Worm (Caenorhabditis elegans) whole organism, late embryonic: ENCODE data around the gene oatr-1.

Source experiments
- C08G9.2 ChIP-seq: sonication (generic microtip); optimal IDR thresholded peaks from 2 replicates; lab custom pipeline; 2016; ENCODE audit warnings: mild to moderate bottlenecking, missing genetic modification characterization, moderate library complexity, missing compliant biosample characterization
- F13H6.1 ChIP-seq: sonication (generic microtip); optimal IDR thresholded peaks from 2 replicates; lab custom pipeline; 2016; ENCODE audit warnings: missing genetic modification characterization, missing compliant biosample characterization
- K02D7.2 ChIP-seq: sonication (generic microtip); optimal IDR thresholded peaks from 2 replicates; lab custom pipeline; 2017; ENCODE audit warnings: mild to moderate bottlenecking, missing genetic modification characterization, missing compliant biosample characterization
- Y22D7AL.16 ChIP-seq: sonication (generic microtip); optimal IDR thresholded peaks from 2 replicates; lab custom pipeline; 2016; ENCODE audit warnings: missing genetic modification characterization, missing compliant biosample characterization
- ahr-1 ChIP-seq: sonication (generic microtip); optimal IDR thresholded peaks from 2 replicates; lab custom pipeline; 2016; ENCODE audit warnings: missing genetic modification characterization, missing compliant biosample characterization
- ceh-14 ChIP-seq: sonication (generic microtip); optimal IDR thresholded peaks from 2 replicates; lab custom pipeline; 2016; ENCODE audit warnings: missing genotype, missing genetic modification characterization, missing compliant biosample characterization
- ceh-18 ChIP-seq: sonication (generic microtip); optimal IDR thresholded peaks from 2 replicates; lab custom pipeline; 2016; ENCODE audit warnings: missing genetic modification characterization, missing compliant biosample characterization
- ceh-2 ChIP-seq: sonication (generic microtip); optimal IDR thresholded peaks from 2 replicates; lab custom pipeline; 2016; ENCODE audit warnings: missing genotype, missing genetic modification characterization, missing compliant biosample characterization
- ceh-24 ChIP-seq: sonication (generic microtip); optimal IDR thresholded peaks from 2 replicates; lab custom pipeline; 2016; ENCODE audit warnings: mild to moderate bottlenecking, missing genetic modification characterization, missing compliant biosample characterization
- ceh-30 ChIP-seq: fragments of 150-350 bp; optimal IDR thresholded peaks from 2 replicates; lab custom pipeline; 2014; ENCODE audit warnings: missing biosample characterization, missing genetic modification characterization
- ceh-31 ChIP-seq: sonication (generic microtip); optimal IDR thresholded peaks from 2 replicates; lab custom pipeline; 2016; ENCODE audit warnings: missing genetic modification characterization, missing compliant biosample characterization
- ceh-34 ChIP-seq: sonication (generic microtip); optimal IDR thresholded peaks from 2 replicates; lab custom pipeline; 2016; ENCODE audit warnings: mild to moderate bottlenecking, missing genetic modification characterization, missing compliant biosample characterization
- ceh-45 ChIP-seq: fragments of 200-800 bp; sonication (Bioruptor generic); IDR thresholded peaks from 2 replicates; pipeline ENCODE4 v1.3.6; 2022; ENCODE audit warnings: missing genetic modification reagents, missing genetic modification characterization, missing compliant biosample characterization
- ceh-6 ChIP-seq: fragments of 200-800 bp; sonication (Bioruptor generic); optimal IDR thresholded peaks from 2 replicates; lab custom pipeline; 2018; ENCODE audit warnings: mild to moderate bottlenecking, missing genetic modification characterization, missing compliant biosample characterization
- ceh-9 ChIP-seq: sonication (generic microtip); optimal IDR thresholded peaks from 2 replicates; lab custom pipeline; 2016; ENCODE audit warnings: mild to moderate bottlenecking, missing genetic modification characterization, inconsistent platforms, missing compliant biosample characterization
- che-1 ChIP-seq: sonication (generic microtip); optimal IDR thresholded peaks from 2 replicates; lab custom pipeline; 2016; ENCODE audit warnings: mild to moderate bottlenecking, missing genetic modification characterization, missing compliant biosample characterization
- elt-2 ChIP-seq: sonication (generic microtip); optimal IDR thresholded peaks from 2 replicates; lab custom pipeline; 2016; ENCODE audit warnings: missing genetic modification reagents, missing genetic modification characterization, missing compliant biosample characterization
- elt-4 ChIP-seq: sonication (generic microtip); optimal IDR thresholded peaks from 2 replicates; lab custom pipeline; 2016; ENCODE audit warnings: missing genetic modification characterization, missing compliant biosample characterization
- ets-4 ChIP-seq: sonication (generic microtip); optimal IDR thresholded peaks from 2 replicates; lab custom pipeline; 2016; ENCODE audit warnings: missing genetic modification characterization, missing compliant biosample characterization
- eyg-1 ChIP-seq: sonication (generic microtip); optimal IDR thresholded peaks from 2 replicates; lab custom pipeline; 2016; ENCODE audit warnings: missing genotype, missing genetic modification characterization, missing compliant biosample characterization
- fkh-10 ChIP-seq: fragments of 150-350 bp; optimal IDR thresholded peaks from 2 replicates; lab custom pipeline; 2014; ENCODE audit warnings: missing biosample characterization, missing genetic modification reagents, missing genetic modification characterization
- hlh-15 ChIP-seq: sonication (generic microtip); optimal IDR thresholded peaks from 2 replicates; lab custom pipeline; 2016; ENCODE audit warnings: missing genetic modification characterization, missing compliant biosample characterization
- hlh-30 ChIP-seq: sonication (generic microtip); optimal IDR thresholded peaks from 2 replicates; lab custom pipeline; 2017; ENCODE audit warnings: antibody characterized with exemption, missing genetic modification characterization, missing compliant biosample characterization; ENCODE audit not compliant: insufficient read depth
- hlh-6 ChIP-seq: sonication (generic microtip); optimal IDR thresholded peaks from 2 replicates; lab custom pipeline; 2016; ENCODE audit warnings: missing genotype, missing genetic modification characterization, missing compliant biosample characterization
- lin-11 ChIP-seq: fragments of 200-800 bp; sonication (Bioruptor generic); optimal IDR thresholded peaks from 2 replicates; lab custom pipeline; 2018; ENCODE audit warnings: mild to moderate bottlenecking, missing genetic modification characterization, missing compliant biosample characterization
- nfya-1 ChIP-seq: sonication (generic microtip); optimal IDR thresholded peaks from 2 replicates; lab custom pipeline; 2017; ENCODE audit warnings: missing genetic modification characterization, mild to moderate bottlenecking, missing compliant biosample characterization, antibody characterized with exemption, moderate library complexity
- pros-1 ChIP-seq: fragments of 150-350 bp; optimal IDR thresholded peaks from 2 replicates; lab custom pipeline; 2014; ENCODE audit warnings: missing biosample characterization, missing genetic modification reagents, missing genetic modification characterization
- ref-2 ChIP-seq: sonication (generic microtip); optimal IDR thresholded peaks from 2 replicates; lab custom pipeline; 2016; ENCODE audit warnings: missing genetic modification characterization, missing compliant biosample characterization
- rnt-1 ChIP-seq: sonication (generic microtip); optimal IDR thresholded peaks from 2 replicates; lab custom pipeline; 2016; ENCODE audit warnings: missing genetic modification characterization, missing compliant biosample characterization
- sox-2 ChIP-seq: fragments of 200-800 bp; sonication (Bioruptor generic); IDR thresholded peaks from 2 replicates; pipeline ENCODE4 v1.3.6; 2022; ENCODE audit warnings: missing genetic modification reagents, missing genetic modification characterization, missing compliant biosample characterization
- tbx-2 ChIP-seq: sonication (generic microtip); optimal IDR thresholded peaks from 2 replicates; lab custom pipeline; 2016; ENCODE audit warnings: missing genetic modification characterization, missing compliant biosample characterization
- unc-55 ChIP-seq: sonication (generic microtip); optimal IDR thresholded peaks from 2 replicates; lab custom pipeline; 2017; ENCODE audit warnings: missing biosample characterization, missing genetic modification reagents, missing genetic modification characterization

oatr-1 gene

DNA sequence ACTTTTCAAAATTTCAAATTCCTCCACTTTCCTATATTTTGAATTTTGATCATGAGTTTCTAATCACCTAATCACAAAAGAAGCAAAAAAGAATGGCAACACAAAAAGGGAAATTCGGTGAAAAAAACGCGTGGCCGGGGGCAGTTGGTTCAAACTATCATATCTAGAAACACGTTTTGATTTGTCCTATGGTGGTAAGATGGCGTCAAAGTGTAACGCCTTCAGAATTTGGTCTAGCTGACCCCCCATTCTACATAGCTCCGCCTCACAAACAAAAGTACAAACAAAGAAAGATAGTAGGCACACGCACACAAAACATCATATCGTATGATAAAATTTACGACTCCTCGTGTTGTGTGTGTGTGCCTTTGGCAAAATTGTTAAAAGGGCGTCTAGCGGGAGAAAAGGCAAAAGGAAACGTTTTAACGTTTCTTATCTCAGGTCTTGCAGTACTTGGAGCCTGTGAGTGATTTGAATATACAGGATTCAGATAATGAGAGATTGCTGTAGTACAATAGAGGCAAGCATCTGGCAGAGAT is 26.1 kb upstream of the oatr-1 start:
- no peak for TF ChIP-seq sox-2
- peak; percentile 49 for TF ChIP-seq elt-2 (tag; lab: Kevin White, UChicago)
- no peak for TF ChIP-seq elt-4
- TF ChIP-seq Y22D7AL.16 (tag; lab: Kevin White, UChicago), result no peak
- TF ChIP-seq, all 69 proteins: peak for 1

- TF ChIP-seq hlh-6 (tag; lab: Kevin White, UChicago), result no peak
- TF ChIP-seq ceh-6 (GFP tag; lab: Kevin White, UChicago), result no peak
Observed at ce11 chrIII:6421473-6421872, 25.5 kb upstream of the oatr-1 start.

DNA sequence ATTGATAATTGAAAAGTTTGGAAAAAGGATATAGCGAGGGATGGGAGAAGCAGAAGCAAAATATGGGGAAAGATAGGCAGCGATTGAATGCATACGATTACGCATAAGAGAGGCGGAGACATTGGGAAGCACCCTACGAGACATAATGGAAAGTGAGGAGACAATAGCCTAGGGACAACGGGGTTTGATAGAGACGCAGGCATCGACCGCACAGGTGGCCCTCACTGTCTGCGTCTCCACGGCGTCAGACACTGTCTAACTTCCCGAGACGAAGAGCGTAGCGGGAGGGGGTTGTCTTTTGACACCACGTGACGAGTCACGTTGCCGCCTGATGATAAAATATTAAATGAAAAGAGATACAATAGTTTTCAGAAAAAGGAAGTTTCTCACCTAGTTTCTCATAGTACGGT is 25.0 kb upstream of the oatr-1 start:
- TF ChIP-seq ref-2, result peak; percentile 17
- TF ChIP-seq hlh-30 (tag; lab: Kevin White, UChicago), result peak; percentile 96
- peak; percentile 54 for TF ChIP-seq pros-1 (tag; lab: Kevin White, UChicago)
- peak; percentile 27 for TF ChIP-seq ceh-34
- TF ChIP-seq elt-4, result no peak
- TF ChIP-seq tbx-2 (tag; lab: Kevin White, UChicago), result peak; percentile 57
- TF ChIP-seq ceh-31 (tag; lab: Kevin White, UChicago), result peak; percentile 65
- TF ChIP-seq ceh-14 (tag; lab: Kevin White, UChicago), result peak; percentile 9
- TF ChIP-seq unc-55, result peak; percentile 88
- no peak for TF ChIP-seq K02D7.2 (tag; lab: Kevin White, UChicago)
- peak; percentile 53 for TF ChIP-seq rnt-1 (tag; lab: Kevin White, UChicago)
- TF ChIP-seq ceh-18 (tag; lab: Kevin White, UChicago), result peak; percentile 46
- no peak for TF ChIP-seq ceh-30 (tag; lab: Kevin White, UChicago)
- TF ChIP-seq elt-2 (tag; lab: Kevin White, UChicago), result peak; percentile 39
- no peak for TF ChIP-seq ceh-9
- peak; percentile 47 for TF ChIP-seq ets-4 (tag; lab: Kevin White, UChicago)
- peak; percentile 62 for TF ChIP-seq nfya-1 (tag; lab: Kevin White, UChicago)

DNA sequence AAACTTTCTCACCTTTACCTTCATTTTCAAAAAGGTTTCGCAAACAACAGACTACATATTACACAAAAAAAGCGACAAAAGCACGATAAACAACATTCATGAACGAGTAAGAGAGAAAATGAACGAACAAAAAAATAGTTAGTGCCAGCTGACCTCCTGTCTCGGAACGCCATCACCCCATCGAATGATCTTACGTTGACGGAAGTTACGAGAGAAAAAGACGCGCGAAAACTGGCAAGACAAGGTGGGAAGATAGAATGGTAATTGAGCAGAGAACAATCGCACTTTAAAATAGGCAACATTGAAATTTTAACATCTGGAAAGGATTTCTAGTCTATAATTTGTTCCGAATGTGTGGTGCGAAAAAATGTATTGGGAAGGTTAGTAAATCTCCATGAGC is 24.2 kb upstream of the oatr-1 start:
- TF ChIP-seq sox-2 (no peak), hlh-30 (tag; lab: Kevin White, UChicago) (no peak)

ce11 chrIII:6419409-6419944 is 23.5 kb upstream of the oatr-1 start, which contains the start of gene atgl-1:
Gene atgl-1, minus strand, starts transcription at chrIII:6419459.
- TF ChIP-seq ceh-2 (no peak), nfya-1 (tag; lab: Kevin White, UChicago) (no peak), che-1 (tag; lab: Kevin White, UChicago) (no peak), lin-11 (no peak), ceh-24 (tag; lab: Kevin White, UChicago) (no peak), ceh-18 (tag; lab: Kevin White, UChicago) (no peak), ref-2 (no peak), pros-1 (tag; lab: Kevin White, UChicago) (no peak)

ce11 chrIII:6418254-6418653 is 22.3 kb upstream of the oatr-1 start:
- TF ChIP-seq ceh-2 (no peak), ref-2 (no peak), elt-2 (tag; lab: Kevin White, UChicago) (no peak), C08G9.2 (no peak), ahr-1 (no peak), eyg-1 (tag; lab: Kevin White, UChicago) (no peak), ceh-45 (GFP tag; lab: Robert Waterston, UW) (no peak), fkh-10 (no peak), tbx-2 (tag; lab: Kevin White, UChicago) (no peak), hlh-15 (no peak), F13H6.1 (tag; lab: Kevin White, UChicago) (no peak)
- TF ChIP-seq, all 69 proteins: peak for 0
